Worm (Caenorhabditis elegans) whole organism, L1 larva: Measurements from ENCODE around the gene R05G9R.1.

Experiments
- C16A3.4 ChIP-seq: fragments of 150-350 bp; optimal IDR thresholded peaks from 2 replicates; lab custom pipeline; 2014; ENCODE audit warnings: missing biosample characterization, missing genetic modification characterization
- C34B4.2 ChIP-seq: sonication (generic microtip); optimal IDR thresholded peaks from 2 replicates; lab custom pipeline; 2017; ENCODE audit warnings: mild to moderate bottlenecking, missing genetic modification characterization, missing compliant biosample characterization
- F16B12.6 ChIP-seq: fragments of 150-350 bp; optimal IDR thresholded peaks from 2 replicates; lab custom pipeline; 2014; ENCODE audit warnings: missing biosample characterization, missing genetic modification characterization
- Y116A8C.19 ChIP-seq: sonication (generic microtip); optimal IDR thresholded peaks from 2 replicates; lab custom pipeline; 2016; ENCODE audit warnings: missing compliant biosample characterization, missing genetic modification characterization, borderline replicate concordance
- aha-1 ChIP-seq: fragments of 150-350 bp; optimal IDR thresholded peaks from 2 replicates; lab custom pipeline; 2014; ENCODE audit warnings: missing biosample characterization, missing genetic modification characterization
- aly-2 ChIP-seq: fragments of 150-350 bp; optimal IDR thresholded peaks from 2 replicates; lab custom pipeline; 2014; ENCODE audit warnings: missing biosample characterization, missing genetic modification characterization
- ama-1 ChIP-seq: fragments of 150-350 bp; optimal IDR thresholded peaks from 2 replicates; lab custom pipeline; 2014
- ceh-82 ChIP-seq, 3 experiments: fragments of 150-350 bp in 1 of 3; sonication (generic microtip) in 2 of 3; optimal IDR thresholded peaks; 2 replicates each; lab custom pipeline; 2014 to 2017; ENCODE audit warnings: missing biosample characterization in 3 of 3, missing genetic modification characterization in 3 of 3
- ceh-90 ChIP-seq: sonication (generic microtip); optimal IDR thresholded peaks from 2 replicates; lab custom pipeline; 2016; ENCODE audit warnings: missing genetic modification characterization, missing compliant biosample characterization
- dsc-1 ChIP-seq: sonication (generic microtip); optimal IDR thresholded peaks from 2 replicates; lab custom pipeline; 2016; ENCODE audit warnings: mild to moderate bottlenecking, missing genetic modification characterization, missing compliant biosample characterization
- elt-2 ChIP-seq: sonication (generic microtip); optimal IDR thresholded peaks from 2 replicates; lab custom pipeline; 2016; ENCODE audit warnings: missing genetic modification characterization, mild to moderate bottlenecking, inconsistent platforms, missing compliant biosample characterization, missing genetic modification reagents
- fkh-8 ChIP-seq: sonication (generic microtip); optimal IDR thresholded peaks from 2 replicates; lab custom pipeline; 2016; ENCODE audit warnings: mild to moderate bottlenecking, missing genetic modification characterization, missing compliant biosample characterization
- grh-1 ChIP-seq: fragments of 200-800 bp; sonication (Bioruptor generic); IDR thresholded peaks from 2 replicates; pipeline ENCODE4 v1.3.6; 2022; ENCODE audit warnings: missing genetic modification reagents, missing genetic modification characterization, missing compliant biosample characterization
- hlh-4 ChIP-seq: sonication (generic microtip); optimal IDR thresholded peaks from 2 replicates; lab custom pipeline; 2016; ENCODE audit warnings: mild to moderate bottlenecking, missing genetic modification characterization, missing compliant biosample characterization
- irx-1 ChIP-seq: sonication (generic microtip); optimal IDR thresholded peaks from 2 replicates; lab custom pipeline; 2016; ENCODE audit warnings: missing genetic modification characterization, missing compliant biosample characterization
- isw-1 ChIP-seq: fragments of 200-800 bp; sonication (Bioruptor generic); IDR thresholded peaks from 2 replicates; pipeline ENCODE4 v1.3.6; 2022; ENCODE audit warnings: missing genetic modification characterization, missing compliant biosample characterization
- jun-1 ChIP-seq: fragments of 150-350 bp; optimal IDR thresholded peaks from 2 replicates; lab custom pipeline; 2014; ENCODE audit warnings: missing biosample characterization, missing genetic modification reagents, missing genetic modification characterization
- lin-14 ChIP-seq: fragments of 200-800 bp; sonication (Bioruptor generic); optimal IDR thresholded peaks from 2 replicates; lab custom pipeline; 2018; ENCODE audit warnings: mild to moderate bottlenecking, missing genetic modification characterization, moderate library complexity, missing compliant biosample characterization
- lin-15B ChIP-seq: fragments of 150-350 bp; sonication (generic microtip); optimal IDR thresholded peaks from 3 replicates; lab custom pipeline; 2014; ENCODE audit warnings: missing biosample characterization, missing genetic modification characterization
- lin-35 ChIP-seq, 2 experiments: fragments of 150-350 bp; optimal IDR thresholded peaks; 2 replicates each; lab custom pipeline; 2014; ENCODE audit warnings: missing biosample characterization in 2 of 2, missing genetic modification characterization in 2 of 2, missing genetic modification reagents in 2 of 2
- lin-39 ChIP-seq: fragments of 150-350 bp; optimal IDR thresholded peaks from 2 replicates; lab custom pipeline; 2014; ENCODE audit warnings: missing biosample characterization, missing genetic modification reagents, missing genetic modification characterization
- lir-3 ChIP-seq: sonication (generic microtip); optimal IDR thresholded peaks from 2 replicates; lab custom pipeline; 2016; ENCODE audit warnings: mild to moderate bottlenecking, missing genetic modification characterization, moderate library complexity, missing compliant biosample characterization; ENCODE audit not compliant: poor library complexity
- lsy-2 ChIP-seq, 2 experiments: fragments of 150-350 bp; optimal IDR thresholded peaks; 2 replicates each; lab custom pipeline; 2014; ENCODE audit warnings: missing biosample characterization in 2 of 2, missing genetic modification characterization in 2 of 2
- mdl-1 ChIP-seq, 2 experiments: fragments of 150-350 bp; optimal IDR thresholded peaks; 2 replicates each; lab custom pipeline; 2014 to 2017; ENCODE audit warnings: missing biosample characterization in 2 of 2, missing genetic modification characterization in 2 of 2, inconsistent platforms in 1 of 2
- nhr-11 ChIP-seq: fragments of 150-350 bp; optimal IDR thresholded peaks from 2 replicates; lab custom pipeline; 2014; ENCODE audit warnings: missing biosample characterization, missing genetic modification characterization
- nhr-12 ChIP-seq: sonication (generic microtip); optimal IDR thresholded peaks from 2 replicates; lab custom pipeline; 2017; ENCODE audit warnings: missing biosample characterization, missing genetic modification characterization
- nhr-19 ChIP-seq: fragments of 200-800 bp; sonication (Bioruptor generic); conservative IDR thresholded peaks from 2 replicates; pipeline ENCODE4 v1.3.6; 2022; ENCODE audit warnings: missing genetic modification characterization, missing compliant biosample characterization
- nhr-20 ChIP-seq: sonication (generic microtip); optimal IDR thresholded peaks from 2 replicates; lab custom pipeline; 2016; ENCODE audit warnings: mild to moderate bottlenecking, missing genetic modification characterization, missing compliant biosample characterization
- nhr-237 ChIP-seq: fragments of 150-350 bp; optimal IDR thresholded peaks from 2 replicates; lab custom pipeline; 2014; ENCODE audit warnings: missing biosample characterization, missing genetic modification characterization
- nhr-47 ChIP-seq: sonication (generic microtip); optimal IDR thresholded peaks from 2 replicates; lab custom pipeline; 2016; ENCODE audit warnings: mild to moderate bottlenecking, missing genetic modification characterization, moderate library complexity, missing compliant biosample characterization
- nhr-71 ChIP-seq: sonication (generic microtip); optimal IDR thresholded peaks from 2 replicates; lab custom pipeline; 2016; ENCODE audit warnings: mild to moderate bottlenecking, missing genetic modification characterization, moderate library complexity, missing compliant biosample characterization
- nhr-76 ChIP-seq: sonication (generic microtip); optimal IDR thresholded peaks from 2 replicates; lab custom pipeline; 2017; ENCODE audit warnings: missing biosample characterization, missing genetic modification characterization
- nhr-90 ChIP-seq: sonication (generic microtip); optimal IDR thresholded peaks from 2 replicates; lab custom pipeline; 2016; ENCODE audit warnings: mild to moderate bottlenecking, missing genetic modification characterization, missing compliant biosample characterization; ENCODE audit not compliant: poor library complexity
- pag-3 ChIP-seq: sonication (generic microtip); optimal IDR thresholded peaks from 2 replicates; lab custom pipeline; 2017; ENCODE audit warnings: missing genetic modification characterization, mild to moderate bottlenecking, missing compliant biosample characterization, antibody characterized with exemption, borderline replicate concordance; ENCODE audit not compliant: insufficient read depth
- pax-3 ChIP-seq: fragments of 200-800 bp; sonication (Bioruptor generic); optimal IDR thresholded peaks from 2 replicates; lab custom pipeline; 2018; ENCODE audit warnings: mild to moderate bottlenecking, missing genetic modification characterization, moderate library complexity, missing compliant biosample characterization
- pqm-1 ChIP-seq: sonication (generic microtip); optimal IDR thresholded peaks from 3 replicates; lab custom pipeline; 2017; ENCODE audit warnings: missing biosample characterization, missing genetic modification characterization
- rnt-1 ChIP-seq: sonication (generic microtip); optimal IDR thresholded peaks from 2 replicates; lab custom pipeline; 2016; ENCODE audit warnings: mild to moderate bottlenecking, missing genetic modification characterization, moderate library complexity, missing compliant biosample characterization
- skn-1 ChIP-seq: fragments of 150-350 bp; optimal IDR thresholded peaks from 2 replicates; lab custom pipeline; 2014; ENCODE audit warnings: missing biosample characterization, missing genetic modification characterization
- snpc-4 ChIP-seq: fragments of 150-350 bp; optimal IDR thresholded peaks from 2 replicates; lab custom pipeline; 2014; ENCODE audit warnings: missing biosample characterization, missing genetic modification characterization
- snu-23 ChIP-seq: sonication (generic microtip); optimal IDR thresholded peaks from 2 replicates; lab custom pipeline; 2016; ENCODE audit warnings: missing genetic modification characterization, missing compliant biosample characterization
- sptf-1 ChIP-seq: fragments of 150-350 bp; optimal IDR thresholded peaks from 2 replicates; lab custom pipeline; 2014; ENCODE audit warnings: missing biosample characterization, missing genetic modification characterization
- unc-130 ChIP-seq: fragments of 150-350 bp; optimal IDR thresholded peaks from 2 replicates; lab custom pipeline; 2017; ENCODE audit warnings: missing biosample characterization, missing genetic modification characterization, inconsistent platforms
- unc-30 ChIP-seq: sonication (generic microtip); optimal IDR thresholded peaks from 2 replicates; lab custom pipeline; 2017; ENCODE audit warnings: missing biosample characterization, missing genetic modification characterization
- unc-62 ChIP-seq: fragments of 150-350 bp; optimal IDR thresholded peaks from 2 replicates; lab custom pipeline; 2014; ENCODE audit warnings: missing biosample characterization, missing genetic modification reagents, missing genetic modification characterization
- unc-98 ChIP-seq: fragments of 200-800 bp; sonication (Bioruptor generic); IDR thresholded peaks from 2 replicates; pipeline ENCODE4 v1.3.6; 2022; ENCODE audit warnings: missing genetic modification characterization, missing compliant biosample characterization
- vab-15 ChIP-seq: sonication (generic microtip); optimal IDR thresholded peaks from 2 replicates; lab custom pipeline; 2017; ENCODE audit warnings: missing genotype, mild to moderate bottlenecking, missing genetic modification characterization, missing compliant biosample characterization
- zag-1 ChIP-seq: fragments of 150-350 bp; optimal IDR thresholded peaks from 2 replicates; lab custom pipeline; 2014; ENCODE audit warnings: missing biosample characterization, missing genetic modification characterization
- zip-4 ChIP-seq: fragments of 200-800 bp; sonication (Bioruptor generic); optimal IDR thresholded peaks from 2 replicates; lab custom pipeline; 2018; ENCODE audit warnings: mild to moderate bottlenecking, missing genetic modification characterization, moderate library complexity, missing compliant biosample characterization

Gene R05G9R.1

ce11 chrII:6489711-6490184 lies 24.1 kb downstream of the R05G9R.1 start, which contains the start of the genes snr-3 and rsp-5 (continued):
- TF ChIP-seq jun-1 (tag; lab: Kevin White, UChicago) (peak; percentile 33), lin-39 (tag; lab: Kevin White, UChicago) (no peak), fkh-8 (tag; lab: Kevin White, UChicago) (peak; percentile 46), nhr-76 (tag; lab: Kevin White, UChicago) (no peak), nhr-71 (peak; percentile 81), hlh-4 (no peak), unc-30 (tag; lab: Kevin White, UChicago) (no peak), aha-1 (no peak), skn-1 (tag; lab: Kevin White, UChicago) (peak; percentile 46), aly-2 (tag; lab: Kevin White, UChicago) (no peak), isw-1 (GFP tag; lab: Robert Waterston, UW) (peak; percentile 51), C34B4.2 (tag; lab: Kevin White, UChicago) (no peak), lin-15B (tag; lab: Kevin White, UChicago) (peak; percentile 70), nhr-19 (GFP tag; lab: Robert Waterston, UW) (peak; percentile 74), unc-98 (GFP tag; lab: Robert Waterston, UW) (no peak), lir-3 (no peak), nhr-12 (tag; lab: Kevin White, UChicago) (no peak), nhr-47 (tag; lab: Kevin White, UChicago) (peak; percentile 71), mdl-1 (tag; optimal IDR thresholded peaks at IDR 0.05; lab: Kevin White, UChicago) (peak in 1 of 2 experiments; percentile 41), zip-4 (no peak), grh-1 (GFP tag; lab: Robert Waterston, UW) (peak; percentile 43; the same call in 1 of the 2 replicates), pqm-1 (tag; lab: Kevin White, UChicago) (no peak), ceh-82 (tag; optimal IDR thresholded peaks at IDR 0.05; lab: Kevin White, UChicago) (peak; percentile 38 to 68 (median 63)), dsc-1 (peak; percentile 60), vab-15 (no peak), zag-1 (tag; lab: Kevin White, UChicago) (no peak), pag-3 (tag; lab: Kevin White, UChicago) (no peak), Y116A8C.19 (tag; lab: Kevin White, UChicago) (no peak), nhr-237 (tag; lab: Kevin White, UChicago) (no peak), snpc-4 (tag; lab: Kevin White, UChicago) (peak; percentile 57), F16B12.6 (peak; percentile 33), nhr-11 (tag; lab: Kevin White, UChicago) (no peak), lin-35 (GFP tag; optimal IDR thresholded peaks at IDR 0.05; lab: Kevin White, UChicago) (peak; percentile 78 to 91), ceh-90 (no peak), ama-1 (peak; percentile 15), pax-3 (tag; lab: Kevin White, UChicago) (no peak), lin-14 (GFP tag; lab: Kevin White, UChicago) (peak; percentile 65), irx-1 (peak; percentile 22)

DNA sequence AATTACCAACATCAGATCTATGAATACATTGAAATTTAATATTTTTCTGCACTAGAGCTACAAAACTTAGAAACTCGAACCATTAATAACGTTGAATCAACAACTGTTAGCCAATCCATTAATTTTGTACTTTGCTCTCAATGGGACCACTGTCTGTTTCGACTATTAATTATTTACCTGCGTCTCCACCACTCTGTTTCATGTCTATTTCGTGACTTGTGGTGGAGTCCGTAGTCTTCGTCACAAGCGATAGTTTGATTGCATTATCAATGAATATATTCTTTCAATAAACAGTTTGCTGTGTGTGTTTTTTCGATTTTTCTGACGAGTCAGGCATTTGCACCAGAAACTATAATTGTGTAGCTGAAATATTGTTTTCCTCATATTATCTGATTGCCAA lies 27.5 kb downstream of the R05G9R.1 start:
- TF ChIP-seq unc-130 (tag; lab: Kevin White, UChicago), result peak; percentile 25
- TF ChIP-seq unc-62 (GFP tag; lab: Kevin White, UChicago), result no peak
- TF ChIP-seq vab-15, result peak; percentile 37
- TF ChIP-seq rnt-1, result peak; percentile 73
- TF ChIP-seq sptf-1 (tag; lab: Kevin White, UChicago), result no peak
- peak; percentile 72 for TF ChIP-seq nhr-71
- no peak for TF ChIP-seq nhr-90
- no peak for TF ChIP-seq fkh-8 (tag; lab: Kevin White, UChicago)
- peak; percentile 2 for TF ChIP-seq elt-2
- TF ChIP-seq lin-14 (GFP tag; lab: Kevin White, UChicago), result peak; percentile 48
- TF ChIP-seq irx-1, result no peak
- TF ChIP-seq lin-39 (tag; lab: Kevin White, UChicago), result peak; percentile 59
- peak; percentile 41 for TF ChIP-seq nhr-20 (tag; lab: Kevin White, UChicago)
- peak; percentile 36 to 40 for TF ChIP-seq lsy-2 (tag; optimal IDR thresholded peaks at IDR 0.05; lab: Kevin White, UChicago)
- no peak for TF ChIP-seq C16A3.4 (tag; lab: Kevin White, UChicago)
- TF ChIP-seq pax-3 (tag; lab: Kevin White, UChicago), result no peak
- TF ChIP-seq snu-23 (GFP tag; lab: Kevin White, UChicago), result peak; percentile 34
- peak; percentile 78 for TF ChIP-seq nhr-19 (GFP tag; lab: Robert Waterston, UW)
- TF ChIP-seq lin-35 (GFP tag; optimal IDR thresholded peaks at IDR 0.05; lab: Kevin White, UChicago), result peak in 1 of 2 experiments; percentile 2
